Worm (Caenorhabditis elegans) whole organism, L2 larva: ENCODE data around the gene glb-16.

Source experiments
- F13H6.1 ChIP-seq: sonication (generic microtip); optimal IDR thresholded peaks from 2 replicates; lab custom pipeline; 2016; ENCODE audit warnings: missing genetic modification characterization, missing compliant biosample characterization
- ama-1 ChIP-seq: fragments of 150-350 bp; optimal IDR thresholded peaks from 2 replicates; lab custom pipeline; 2018; ENCODE audit warnings: inconsistent platforms
- ceh-16 ChIP-seq: fragments of 150-350 bp; optimal IDR thresholded peaks from 2 replicates; lab custom pipeline; 2014; ENCODE audit warnings: missing biosample characterization, missing genetic modification characterization
- dmd-4 ChIP-seq: sonication (generic microtip); optimal IDR thresholded peaks from 2 replicates; lab custom pipeline; 2017; ENCODE audit warnings: missing biosample characterization, missing genetic modification characterization
- egl-27 ChIP-seq: sonication (generic microtip); optimal IDR thresholded peaks from 3 replicates; lab custom pipeline; 2017; ENCODE audit warnings: missing biosample characterization, missing genetic modification reagents, missing genetic modification characterization
- fos-1 ChIP-seq: fragments of 150-350 bp; optimal IDR thresholded peaks from 2 replicates; lab custom pipeline; 2014; ENCODE audit warnings: missing biosample characterization, missing genetic modification characterization
- lsy-2 ChIP-seq, 2 experiments: fragments of 150-350 bp in 1 of 2; sonication (generic microtip) in 1 of 2; optimal IDR thresholded peaks; 2 replicates each; lab custom pipeline; 2014 to 2017; ENCODE audit warnings: missing biosample characterization in 2 of 2, missing genetic modification characterization in 2 of 2
- nhr-12 ChIP-seq: fragments of 150-350 bp; optimal IDR thresholded peaks from 2 replicates; lab custom pipeline; 2014; ENCODE audit warnings: missing biosample characterization, missing genetic modification characterization
- nhr-237 ChIP-seq: fragments of 150-350 bp; optimal IDR thresholded peaks from 2 replicates; lab custom pipeline; 2014; ENCODE audit warnings: missing biosample characterization, missing genetic modification characterization
- nhr-77 ChIP-seq: fragments of 150-350 bp; optimal IDR thresholded peaks from 2 replicates; lab custom pipeline; 2014; ENCODE audit warnings: missing biosample characterization, missing genetic modification characterization
- snpc-4 ChIP-seq: fragments of 150-350 bp; optimal IDR thresholded peaks from 2 replicates; lab custom pipeline; 2014; ENCODE audit warnings: missing biosample characterization, missing genetic modification characterization

DNA sequence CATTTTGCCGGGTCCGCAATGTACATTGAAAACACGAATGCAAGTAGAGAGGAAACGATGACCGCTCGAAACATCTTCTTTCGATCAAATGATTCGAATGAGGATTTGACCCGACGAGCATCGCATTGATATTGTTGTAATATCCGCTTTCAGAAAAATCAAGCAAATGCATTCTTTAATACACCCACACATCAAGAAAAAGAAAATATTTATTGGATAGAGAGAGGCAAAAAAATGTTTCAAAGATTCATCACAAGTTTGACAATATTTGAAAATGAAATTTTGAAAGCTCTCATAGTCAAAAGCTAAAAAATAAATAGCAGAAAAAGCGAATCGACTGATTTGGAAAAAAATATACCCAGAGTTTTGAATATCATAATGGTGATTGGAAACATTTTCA, 44.4 kb downstream of the glb-16 start, which contains the start of gene try-14:
- TF ChIP-seq nhr-77 (tag; lab: Kevin White, UChicago) (no peak), ama-1 (lab: Kevin White, UChicago) (no peak), lsy-2 (tag; optimal IDR thresholded peaks at IDR 0.05; lab: Kevin White, UChicago) (no peak), fos-1 (no peak), egl-27 (no peak), nhr-237 (tag; lab: Kevin White, UChicago) (no peak), snpc-4 (tag; lab: Kevin White, UChicago) (no peak), F13H6.1 (no peak), nhr-12 (tag; lab: Kevin White, UChicago) (no peak), dmd-4 (tag; lab: Kevin White, UChicago) (no peak), ceh-16 (tag; lab: Kevin White, UChicago) (no peak)
